Fruit fly (Drosophila melanogaster) whole organism, embryonic: ENCODE measurements around the gene Mst98Cb.

Experiments
- Bdp1 ChIP-seq: fragments of 200-800 bp; sonication (Bioruptor generic); optimal IDR thresholded peaks from 3 replicates; lab custom pipeline; 2016; ENCODE audit warnings: missing biosample characterization, missing genetic modification characterization
- CG10147 ChIP-seq: fragments of 200-800 bp; sonication (Bioruptor generic); optimal IDR thresholded peaks from 2 replicates; lab custom pipeline; 2019; ENCODE audit warnings: missing biosample characterization, mild to moderate bottlenecking, missing genetic modification characterization, moderate library complexity
- CG10462 ChIP-seq: fragments of 200-800 bp; sonication (Bioruptor generic); optimal IDR thresholded peaks from 2 replicates; lab custom pipeline; 2016; ENCODE audit warnings: missing biosample characterization, missing genetic modification characterization
- CG11696 ChIP-seq: fragments of 200-800 bp; sonication (Bioruptor generic); IDR thresholded peaks from 2 replicates; pipeline ENCODE4 v1.3.6; 2022; ENCODE audit warnings: missing biosample characterization, missing genetic modification characterization
- CG12299 ChIP-seq: fragments of 200-800 bp; sonication (Bioruptor generic); optimal IDR thresholded peaks from 2 replicates; lab custom pipeline; 2018; ENCODE audit warnings: missing biosample characterization, mild to moderate bottlenecking, missing genetic modification characterization
- CG1233 ChIP-seq: fragments of 200-800 bp; sonication (Bioruptor generic); optimal IDR thresholded peaks from 4 replicates; lab custom pipeline; 2018; ENCODE audit warnings: missing biosample characterization, mild to moderate bottlenecking, missing genetic modification characterization
- CG12659 ChIP-seq: fragments of 200-800 bp; sonication (Bioruptor generic); optimal IDR thresholded peaks from 3 replicates; lab custom pipeline; 2017; ENCODE audit warnings: mild to moderate bottlenecking, missing biosample characterization, missing genetic modification reagents, missing genetic modification characterization
- CG13624 ChIP-seq: fragments of 200-800 bp; sonication (Bioruptor generic); optimal IDR thresholded peaks from 2 replicates; lab custom pipeline; 2016; ENCODE audit warnings: missing biosample characterization, missing genetic modification characterization
- CG13775 ChIP-seq: fragments of 200-800 bp; sonication (Bioruptor generic); optimal IDR thresholded peaks from 3 replicates; lab custom pipeline; 2017; ENCODE audit warnings: missing biosample characterization, mild to moderate bottlenecking, missing genetic modification characterization
- CG15514 ChIP-seq: fragments of 200-800 bp; sonication (Bioruptor generic); optimal IDR thresholded peaks from 3 replicates; lab custom pipeline; 2017; ENCODE audit warnings: missing biosample characterization, missing genetic modification characterization, mild to moderate bottlenecking, moderate library complexity, missing genetic modification reagents
- CG1602 ChIP-seq: fragments of 200-800 bp; sonication (Bioruptor generic); optimal IDR thresholded peaks from 3 replicates; lab custom pipeline; 2016; ENCODE audit warnings: missing biosample characterization, missing genetic modification characterization
- CG1792 ChIP-seq: fragments of 200-800 bp; sonication (Bioruptor generic); optimal IDR thresholded peaks from 2 replicates; lab custom pipeline; 2016; ENCODE audit warnings: missing biosample characterization, missing genetic modification characterization
- CG2120 ChIP-seq: fragments of 200-800 bp; sonication (Bioruptor generic); optimal IDR thresholded peaks from 3 replicates; lab custom pipeline; 2016; ENCODE audit warnings: missing biosample characterization, missing genetic modification characterization
- CG2129 ChIP-seq: fragments of 200-800 bp; sonication (Bioruptor generic); IDR thresholded peaks from 2 replicates; pipeline ENCODE4 v1.3.6; 2022; ENCODE audit warnings: missing biosample characterization, missing genetic modification characterization; ENCODE audit not compliant: partially characterized antibody
- CG30431 ChIP-seq: fragments of 200-800 bp; sonication (Bioruptor generic); optimal IDR thresholded peaks from 2 replicates; lab custom pipeline; 2017; ENCODE audit warnings: missing biosample characterization, missing genetic modification characterization
- CG4707 ChIP-seq: fragments of 200-800 bp; sonication (Bioruptor generic); optimal IDR thresholded peaks from 2 replicates; lab custom pipeline; 2018; ENCODE audit warnings: missing biosample characterization, mild to moderate bottlenecking, missing genetic modification characterization, moderate library complexity
- CG6254 ChIP-seq: fragments of 200-800 bp; sonication (Bioruptor generic); optimal IDR thresholded peaks from 3 replicates; lab custom pipeline; 2017; ENCODE audit warnings: mild to moderate bottlenecking, missing biosample characterization, missing genetic modification reagents, missing genetic modification characterization
- CG6272 ChIP-seq: fragments of 200-800 bp; sonication (Bioruptor generic); IDR thresholded peaks from 2 replicates; pipeline ENCODE4 v1.3.6; 2022; ENCODE audit warnings: missing biosample characterization, missing genetic modification characterization
- CG6683 ChIP-seq: fragments of 200-800 bp; sonication (Bioruptor generic); optimal IDR thresholded peaks from 2 replicates; lab custom pipeline; 2017; ENCODE audit warnings: missing biosample characterization, mild to moderate bottlenecking, missing genetic modification characterization, missing genetic modification reagents
- CG8359 ChIP-seq: fragments of 200-800 bp; sonication (Bioruptor generic); optimal IDR thresholded peaks from 2 replicates; lab custom pipeline; 2017; ENCODE audit warnings: missing biosample characterization, mild to moderate bottlenecking, missing genetic modification characterization, borderline replicate concordance
- CG9215 ChIP-seq: fragments of 200-800 bp; sonication (Bioruptor generic); IDR thresholded peaks from 2 replicates; pipeline ENCODE4 v1.3.6; 2022; ENCODE audit warnings: missing biosample characterization, missing genetic modification characterization
- CkIIα-i1 ChIP-seq: fragments of 200-800 bp; sonication (Bioruptor generic); IDR thresholded peaks from 2 replicates; pipeline ENCODE4 v1.3.6; 2022; ENCODE audit warnings: missing biosample characterization, missing genetic modification characterization
- Dll ChIP-seq: fragments of 200-800 bp; sonication (Bioruptor generic); IDR thresholded peaks from 4 replicates; pipeline ENCODE4 v1.3.6; 2022; ENCODE audit warnings: missing biosample characterization, missing genetic modification characterization; ENCODE audit not compliant: partially characterized antibody
- Doc2 ChIP-seq: fragments of 200-800 bp; sonication (Bioruptor generic); IDR thresholded peaks from 2 replicates; pipeline ENCODE4 v1.3.6; 2022; ENCODE audit warnings: missing biosample characterization, missing genetic modification characterization
- E2f1 ChIP-seq: fragments of 200-800 bp; sonication (Bioruptor generic); IDR thresholded peaks from 2 replicates; pipeline ENCODE4 v1.3.6; 2022; ENCODE audit warnings: missing biosample characterization, missing genetic modification characterization
- Fer2 ChIP-seq: fragments of 200-800 bp; sonication (Bioruptor generic); optimal IDR thresholded peaks from 2 replicates; lab custom pipeline; 2018; ENCODE audit warnings: missing biosample characterization, mild to moderate bottlenecking, missing genetic modification characterization, moderate library complexity
- Hr78 ChIP-seq, 2 experiments: fragments of 200-800 bp in 1 of 2; fragments of >200 bp in 1 of 2; sonication (Bioruptor generic) in 1 of 2; optimal IDR thresholded peaks; 2 replicates each; lab custom pipeline; 2017 to 2019; ENCODE audit warnings: missing biosample characterization in 2 of 2, missing genetic modification characterization in 2 of 2, mild to moderate bottlenecking in 1 of 2, moderate library complexity in 1 of 2
- Nf-YA ChIP-seq: fragments of 200-800 bp; sonication (Bioruptor generic); IDR thresholded peaks from 2 replicates; pipeline ENCODE4 v1.3.6; 2022; ENCODE audit warnings: missing biosample characterization, missing genetic modification characterization
- Optix ChIP-seq: fragments of 200-800 bp; sonication (Bioruptor generic); IDR thresholded peaks from 3 replicates; pipeline ENCODE4 v1.3.6; 2022; ENCODE audit warnings: missing biosample characterization, missing genetic modification characterization
- PHDP ChIP-seq: fragments of 200-800 bp; sonication (Bioruptor generic); optimal IDR thresholded peaks from 3 replicates; lab custom pipeline; 2018; ENCODE audit warnings: missing biosample characterization, mild to moderate bottlenecking, missing genetic modification characterization, moderate library complexity
- Ravus ChIP-seq: fragments of 200-800 bp; sonication (Bioruptor generic); IDR thresholded peaks from 2 replicates; pipeline ENCODE4 v1.3.6; 2022; ENCODE audit warnings: missing biosample characterization, missing genetic modification characterization
- Spps ChIP-seq: fragments of 200-800 bp; sonication (Bioruptor generic); optimal IDR thresholded peaks from 2 replicates; lab custom pipeline; 2018; ENCODE audit warnings: missing biosample characterization, mild to moderate bottlenecking, missing genetic modification characterization
- Ssrp ChIP-seq: fragments of 200-800 bp; sonication (Bioruptor generic); optimal IDR thresholded peaks from 2 replicates; lab custom pipeline; 2018; ENCODE audit warnings: missing biosample characterization, mild to moderate bottlenecking, missing genetic modification characterization, moderate library complexity
- ab ChIP-seq: fragments of 200-800 bp; sonication (Bioruptor generic); optimal IDR thresholded peaks from 2 replicates; lab custom pipeline; 2016; ENCODE audit warnings: missing biosample characterization, missing genetic modification characterization
- crol ChIP-seq: fragments of 200-800 bp; sonication (Bioruptor generic); IDR thresholded peaks from 2 replicates; pipeline ENCODE4 v1.3.6; 2022; ENCODE audit warnings: missing biosample characterization, missing genetic modification characterization
- emc ChIP-seq: fragments of 200-800 bp; sonication (Bioruptor generic); optimal IDR thresholded peaks from 2 replicates; lab custom pipeline; 2016; ENCODE audit warnings: missing biosample characterization, missing genetic modification characterization
- en ChIP-seq: fragments of 200-800 bp; sonication (Bioruptor generic); optimal IDR thresholded peaks from 2 replicates; lab custom pipeline; 2016; ENCODE audit warnings: missing biosample characterization, missing genetic modification characterization
- kay ChIP-seq: fragments of 200-800 bp; sonication (Bioruptor generic); optimal IDR thresholded peaks from 2 replicates; lab custom pipeline; 2016; ENCODE audit warnings: missing biosample characterization, missing genetic modification characterization
- lola ChIP-seq, 3 experiments: fragments of >200 bp in 2 of 3; fragments of 200-800 bp in 1 of 3; sonication (Bioruptor generic) in 1 of 3; optimal IDR thresholded peaks; 2 replicates each; lab custom pipeline; 2017 to 2019; ENCODE audit warnings: missing biosample characterization in 3 of 3, missing genetic modification characterization in 3 of 3, mild to moderate bottlenecking in 1 of 3, moderate library complexity in 1 of 3
- lov ChIP-seq, 2 experiments: fragments of 200-800 bp in 1 of 2; fragments of >200 bp in 1 of 2; sonication (Bioruptor generic) in 1 of 2; IDR thresholded peaks in 1 of 2; optimal IDR thresholded peaks in 1 of 2; 2 replicates in 1 of 2; 3 replicates in 1 of 2; pipeline versions ENCODE4 v1.3.6 to Lab custom; 2017 to 2022; ENCODE audit warnings: missing biosample characterization in 1 of 2, missing genetic modification characterization in 1 of 2
- maf-S ChIP-seq: fragments of 200-800 bp; sonication (Bioruptor generic); optimal IDR thresholded peaks from 2 replicates; lab custom pipeline; 2016; ENCODE audit warnings: missing biosample characterization, missing genetic modification characterization
- nmo ChIP-seq: fragments of 200-800 bp; sonication (Bioruptor generic); optimal IDR thresholded peaks from 2 replicates; lab custom pipeline; 2018; ENCODE audit warnings: missing biosample characterization, mild to moderate bottlenecking, missing genetic modification characterization, moderate library complexity
- nom ChIP-seq: fragments of 200-800 bp; sonication (Bioruptor generic); optimal IDR thresholded peaks from 2 replicates; lab custom pipeline; 2017; ENCODE audit warnings: missing biosample characterization, missing genetic modification characterization, mild to moderate bottlenecking, moderate library complexity, missing genetic modification reagents
- rib ChIP-seq: fragments of 200-800 bp; sonication (Bioruptor generic); IDR thresholded peaks from 2 replicates; pipeline ENCODE4 v1.3.6; 2022; ENCODE audit warnings: missing biosample characterization, missing genetic modification characterization
- sens-2 ChIP-seq: fragments of 200-800 bp; sonication (Bioruptor generic); IDR thresholded peaks from 2 replicates; pipeline ENCODE4 v1.3.6; 2022; ENCODE audit warnings: missing biosample characterization, missing genetic modification characterization
- tap ChIP-seq: fragments of 200-800 bp; optimal IDR thresholded peaks from 3 replicates; lab custom pipeline; 2019; ENCODE audit warnings: missing biosample characterization, mild to moderate bottlenecking, missing genetic modification characterization, moderate library complexity
- toy ChIP-seq: fragments of 200-800 bp; sonication (Bioruptor generic); IDR thresholded peaks from 2 replicates; pipeline ENCODE4 v1.3.6; 2022; ENCODE audit warnings: missing biosample characterization, missing genetic modification characterization
- unpg ChIP-seq: fragments of 200-800 bp; sonication (Bioruptor generic); optimal IDR thresholded peaks from 3 replicates; lab custom pipeline; 2018; ENCODE audit warnings: missing biosample characterization, mild to moderate bottlenecking, missing genetic modification characterization, moderate library complexity
- vvl ChIP-seq: fragments of 200-800 bp; sonication (Bioruptor generic); IDR thresholded peaks from 2 replicates; pipeline ENCODE4 v1.3.6; 2022; ENCODE audit warnings: missing biosample characterization, missing genetic modification characterization

Mst98Cb gene

DNA sequence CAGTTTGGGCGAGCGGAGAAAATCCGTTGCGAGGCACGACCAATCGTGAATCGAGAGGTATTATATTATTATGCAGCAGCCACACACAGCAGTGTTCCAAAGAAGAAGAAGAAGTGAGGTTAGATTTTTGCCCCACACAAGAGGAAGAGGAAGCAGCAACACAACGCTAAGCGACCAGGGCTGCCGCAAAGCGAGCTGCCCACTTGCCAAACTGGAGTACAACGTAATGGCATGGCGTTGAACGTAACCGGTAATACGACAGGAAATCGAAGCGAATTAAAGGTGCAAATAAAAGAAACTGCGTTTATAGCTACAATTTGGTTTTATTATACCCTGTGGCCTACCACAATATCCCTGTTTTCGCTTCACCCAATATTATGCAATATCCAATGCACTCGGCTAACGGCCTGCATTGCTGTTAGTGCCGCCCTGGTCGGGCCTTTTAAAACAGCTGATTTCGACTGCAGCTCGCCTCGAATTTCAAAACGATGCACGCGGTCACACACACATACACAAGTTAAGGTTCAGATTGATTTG is 42.9 kb downstream of the Mst98Cb start (continued):
- TF ChIP-seq toy (GFP tag; lab: Robert Waterston, UW): peak; percentile 39; the same call in 1 of the 2 replicates
- peak; percentile 62 for TF ChIP-seq PHDP (tag; lab: Kevin White, UChicago)
- peak; percentile 52 for TF ChIP-seq ab (GFP tag; lab: Kevin White, UChicago)
- TF ChIP-seq nom (GFP tag; lab: Kevin White, UChicago): peak; percentile 47
- TF ChIP-seq lola (GFP tag; optimal IDR thresholded peaks at IDR 0.05; lab: Kevin White, UChicago): peak in 1 of 3 experiments; percentile 84
- no peak for TF ChIP-seq CG6272 (GFP tag; lab: Robert Waterston, UW)
- TF ChIP-seq kay (GFP tag; lab: Kevin White, UChicago): peak; percentile 12
- peak; percentile 64 for TF ChIP-seq CG9215 (GFP tag; lab: Robert Waterston, UW)
- no peak for TF ChIP-seq CG4707 (GFP tag; lab: Kevin White, UChicago)
- TF ChIP-seq CG2120 (GFP tag; lab: Kevin White, UChicago): peak; percentile 63
- TF ChIP-seq CG15514 (GFP tag; lab: Kevin White, UChicago): peak; percentile 75
- TF ChIP-seq vvl (GFP tag; lab: Robert Waterston, UW): peak; percentile 73
- peak; percentile 54 for TF ChIP-seq Ssrp (tag; lab: Kevin White, UChicago)
- peak; percentile 44 for TF ChIP-seq CG10462 (GFP tag; lab: Kevin White, UChicago)
- TF ChIP-seq CG12659 (GFP tag; lab: Kevin White, UChicago): peak; percentile 78
- TF ChIP-seq Nf-YA (GFP tag; lab: Robert Waterston, UW): no peak
- TF ChIP-seq CG30431: peak; percentile 41
- TF ChIP-seq Bdp1 (GFP tag; lab: Kevin White, UChicago): peak; percentile 65
- no peak for TF ChIP-seq CG8359 (GFP tag; lab: Kevin White, UChicago)
- TF ChIP-seq Doc2 (GFP tag; lab: Robert Waterston, UW): no peak
- no peak for TF ChIP-seq CG11696 (GFP tag; lab: Robert Waterston, UW)
- no peak for TF ChIP-seq Ravus (GFP tag; lab: Robert Waterston, UW)
- TF ChIP-seq Spps (tag; lab: Kevin White, UChicago): peak; percentile 27
- no peak for TF ChIP-seq CG6254 (GFP tag; lab: Kevin White, UChicago)
- TF ChIP-seq CG6683: peak; percentile 59
- TF ChIP-seq crol (GFP tag; lab: Robert Waterston, UW): 0 out of 2 replicates have a peak, but pooled peaks have one; percentile 30
- TF ChIP-seq CG10147: peak; percentile 62
- peak; percentile 86 for TF ChIP-seq CG13624 (GFP tag; lab: Kevin White, UChicago)
- peak; percentile 60 for TF ChIP-seq CG1233
- TF ChIP-seq Dll (GFP tag; lab: Robert Waterston, UW): no peak
- TF ChIP-seq unpg (GFP tag; lab: Kevin White, UChicago): peak; percentile 75
- TF ChIP-seq nmo (GFP tag; lab: Kevin White, UChicago): peak; percentile 87
- TF ChIP-seq Hr78 (GFP tag; optimal IDR thresholded peaks at IDR 0.05; lab: Kevin White, UChicago): peak in 1 of 2 experiments; percentile 24
- TF ChIP-seq CkIIα-i1 (GFP tag; lab: Robert Waterston, UW): no peak
- peak; percentile 48 for TF ChIP-seq Fer2 (tag; lab: Kevin White, UChicago)
- peak; percentile 67 for TF ChIP-seq CG1792 (GFP tag; lab: Kevin White, UChicago)
- TF ChIP-seq CG1602 (GFP tag; lab: Kevin White, UChicago): peak; percentile 65
- TF ChIP-seq E2f1 (GFP tag; lab: Robert Waterston, UW): peak; percentile 69
- peak; percentile 65 for TF ChIP-seq CG12299 (tag; lab: Kevin White, UChicago)
- TF ChIP-seq sens-2: peak; percentile 44; the same call in 1 of the 2 replicates
- TF ChIP-seq en (GFP tag; lab: Kevin White, UChicago): peak; percentile 78
- TF ChIP-seq tap (tag; lab: Kevin White, UChicago): peak; percentile 34
- TF ChIP-seq Optix (GFP tag; lab: Robert Waterston, UW): peak; percentile 66; the same call in 2 of the 3 replicates
- TF ChIP-seq maf-S: peak; percentile 85
- TF ChIP-seq CG2129 (GFP tag; lab: Robert Waterston, UW): no peak
- no peak for TF ChIP-seq lov (optimal IDR thresholded peaks at IDR 0.05; lab: Kevin White, UChicago)
- peak; percentile 49; the same call in 1 of the 3 replicates for TF ChIP-seq lov (GFP tag; IDR thresholded peaks at IDR 0.05; lab: Robert Waterston, UW)
- TF ChIP-seq emc (GFP tag; lab: Kevin White, UChicago): peak; percentile 65
- peak; percentile 83 for TF ChIP-seq CG13775 (GFP tag; lab: Kevin White, UChicago)
- TF ChIP-seq rib (GFP tag; lab: Robert Waterston, UW): no peak; the same call in 1 of the 2 replicates
